Worm (Caenorhabditis elegans): ENCODE measurements around the gene paf-2.

ce11 chrX:4268396-4268795, 29.1 kb downstream of the paf-2 start:
- TF ChIP-seq daf-16 (GFP tag; optimal IDR thresholded peaks at IDR 0.05) (no peak), daf-16 (tag; optimal IDR thresholded peaks at IDR 0.05) (no peak), lsy-2 (tag; optimal IDR thresholded peaks at IDR 0.05) (no peak)

All from whole organism, L4 larva.